Worm (Caenorhabditis elegans): ENCODE measurements around the gene clec-184.

ce11 chrIV:12432340-12432739 is at the start of gene clec-184:
- TF ChIP-seq elt-1 (tag; optimal IDR thresholded peaks at IDR 0.05; ENCODE audit: borderline replicate concordance, insufficient read depth): no peak
- no peak for TF ChIP-seq nhr-237 (tag; optimal IDR thresholded peaks at IDR 0.05)
- TF ChIP-seq blmp-1 (tag; optimal IDR thresholded peaks at IDR 0.05): no peak
- TF ChIP-seq unc-62 (GFP tag; optimal IDR thresholded peaks at IDR 0.05): no peak
- TF ChIP-seq nhr-76 (tag; optimal IDR thresholded peaks at IDR 0.05): no peak
- no peak for TF ChIP-seq lin-13 (tag; optimal IDR thresholded peaks at IDR 0.05)

Data from whole organism, mixed stage, embryonic.